Worm (Caenorhabditis elegans) whole organism, midembryonic: ENCODE measurements around the gene kat-1.

Experiments used
- T22C8.4 ChIP-seq: fragments of 200-800 bp; sonication (Bioruptor generic); IDR thresholded peaks from 2 replicates; pipeline ENCODE4 v1.3.6; 2022; ENCODE audit warnings: missing genetic modification characterization, missing compliant biosample characterization
- cog-1 ChIP-seq: sonication (generic microtip); optimal IDR thresholded peaks from 2 replicates; lab custom pipeline; 2016; ENCODE audit warnings: missing genetic modification characterization, missing compliant biosample characterization
- flt-1 ChIP-seq: fragments of 200-800 bp; sonication (Bioruptor generic); IDR thresholded peaks from 2 replicates; pipeline ENCODE4 v1.3.6; 2022; ENCODE audit warnings: missing genetic modification characterization, missing compliant biosample characterization
- klf-2 ChIP-seq: fragments of 200-800 bp; sonication (Bioruptor generic); conservative IDR thresholded peaks from 2 replicates; pipeline ENCODE4 v1.3.6; 2022; ENCODE audit warnings: missing genetic modification reagents, missing genetic modification characterization, missing compliant biosample characterization
- med-1 ChIP-seq: sonication (generic microtip); optimal IDR thresholded peaks from 2 replicates; lab custom pipeline; 2017; ENCODE audit warnings: missing genetic modification characterization, mild to moderate bottlenecking, missing compliant biosample characterization, antibody characterized with exemption, missing genetic modification reagents; ENCODE audit not compliant: insufficient read depth
- ref-1 ChIP-seq: fragments of 200-800 bp; sonication (Bioruptor generic); conservative IDR thresholded peaks from 2 replicates; pipeline ENCODE4 v1.3.6; 2022; ENCODE audit warnings: missing genetic modification reagents, missing genetic modification characterization, missing compliant biosample characterization
- tab-1 ChIP-seq: fragments of 200-800 bp; sonication (Bioruptor generic); IDR thresholded peaks from 2 replicates; pipeline ENCODE4 v1.3.6; 2022; ENCODE audit warnings: missing genetic modification characterization, missing compliant biosample characterization
- ztf-23 ChIP-seq: fragments of 200-800 bp; sonication (Bioruptor generic); IDR thresholded peaks from 2 replicates; pipeline ENCODE4 v1.3.6; 2022; ENCODE audit warnings: missing genetic modification reagents, missing genetic modification characterization, missing compliant biosample characterization
- ztf-29 ChIP-seq: fragments of 200-800 bp; sonication (Bioruptor generic); IDR thresholded peaks from 2 replicates; pipeline ENCODE4 v1.3.6; 2022; ENCODE audit warnings: missing genetic modification reagents, missing genetic modification characterization, missing compliant biosample characterization

Gene kat-1

DNA sequence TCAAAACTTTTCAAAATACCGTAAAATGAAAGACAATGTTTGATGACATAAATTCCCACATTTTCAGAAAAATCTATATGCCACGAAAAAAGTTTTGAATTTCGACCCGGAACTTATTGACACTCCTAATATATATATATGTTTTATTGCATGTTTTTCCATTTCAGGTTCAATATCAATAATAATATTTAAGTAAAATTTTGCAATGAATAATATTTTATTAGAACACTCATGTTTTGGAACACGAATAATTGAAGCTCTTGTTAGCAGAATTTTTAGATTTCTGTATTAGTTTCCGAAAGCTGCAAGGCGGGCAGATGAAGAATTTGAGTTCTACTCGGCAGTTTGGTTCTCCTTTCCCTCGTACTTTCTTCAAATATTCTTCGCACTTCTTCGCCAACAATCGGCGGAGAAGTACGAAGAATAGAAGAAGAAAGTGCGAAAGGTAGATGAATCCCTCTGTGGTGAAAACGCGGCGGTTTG is 19.8 kb downstream of the kat-1 start, which contains the start of gene T02G5.3:
T02G5.3 (plus strand) TSS at position 51 of the 483 bp plus-strand sequence.
- no peak for TF ChIP-seq ztf-23 (GFP tag; lab: Robert Waterston, UW)
- 0 out of 2 replicates have a peak, but pooled peaks have one; percentile 40 for TF ChIP-seq flt-1 (GFP tag; lab: Robert Waterston, UW)

DNA sequence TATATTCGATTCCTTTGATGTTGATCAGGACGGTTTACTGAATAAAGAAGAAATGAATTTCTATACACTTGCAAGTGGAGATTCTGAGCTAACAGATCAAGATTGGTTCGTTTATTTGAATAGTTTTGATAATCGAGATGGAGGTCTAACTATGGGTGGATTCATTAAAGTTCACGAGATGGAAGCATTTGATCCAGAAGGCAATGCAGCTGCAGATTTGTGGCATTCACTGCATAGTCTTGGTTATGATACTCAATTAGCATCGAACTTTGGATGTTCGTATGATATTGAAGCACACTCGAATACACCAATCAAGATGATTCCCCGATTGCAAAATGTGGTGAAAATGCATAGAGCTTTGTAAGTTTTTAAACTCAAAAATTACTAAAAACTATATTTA is 22.4 kb downstream of the kat-1 start:
- TF ChIP-seq T22C8.4 (GFP tag; lab: Robert Waterston, UW) (no peak), ztf-29 (GFP tag; lab: Robert Waterston, UW) (no peak), ref-1 (GFP tag; lab: Robert Waterston, UW) (no peak), cog-1 (tag; lab: Kevin White, UChicago) (no peak)

DNA sequence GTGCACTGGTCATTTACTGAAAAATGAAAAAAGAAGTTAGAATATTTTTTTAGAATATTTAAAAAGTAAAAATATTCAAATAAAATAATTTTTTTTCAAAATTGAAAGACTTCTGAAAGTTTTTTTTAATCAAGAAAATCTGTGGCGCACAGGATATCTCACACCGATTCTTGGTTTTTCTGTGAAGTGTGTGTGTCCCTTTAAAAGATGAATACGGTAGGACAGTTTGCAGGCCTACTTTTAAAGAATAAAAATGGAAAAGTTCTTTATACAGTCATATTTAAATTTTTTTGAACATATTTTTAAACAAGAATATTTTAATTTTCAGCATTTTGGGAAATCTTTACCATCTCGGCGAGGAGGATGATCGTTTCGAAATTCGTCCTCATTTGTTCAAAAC is 25.0 kb downstream of the kat-1 start, which contains the start of gene mct-5:
mct-5 (minus strand) TSS at position 16 of the 400 bp plus-strand sequence.
- no peak for TF ChIP-seq ztf-23 (GFP tag; lab: Robert Waterston, UW)
- no peak for TF ChIP-seq cog-1 (tag; lab: Kevin White, UChicago)
- TF ChIP-seq tab-1 (GFP tag; lab: Robert Waterston, UW): no peak
- no peak for TF ChIP-seq klf-2 (GFP tag; lab: Robert Waterston, UW)
- TF ChIP-seq T22C8.4 (GFP tag; lab: Robert Waterston, UW): no peak
- no peak for TF ChIP-seq flt-1 (GFP tag; lab: Robert Waterston, UW)
- no peak for TF ChIP-seq med-1
- TF ChIP-seq ztf-29 (GFP tag; lab: Robert Waterston, UW): no peak
- no peak for TF ChIP-seq ref-1 (GFP tag; lab: Robert Waterston, UW)

DNA sequence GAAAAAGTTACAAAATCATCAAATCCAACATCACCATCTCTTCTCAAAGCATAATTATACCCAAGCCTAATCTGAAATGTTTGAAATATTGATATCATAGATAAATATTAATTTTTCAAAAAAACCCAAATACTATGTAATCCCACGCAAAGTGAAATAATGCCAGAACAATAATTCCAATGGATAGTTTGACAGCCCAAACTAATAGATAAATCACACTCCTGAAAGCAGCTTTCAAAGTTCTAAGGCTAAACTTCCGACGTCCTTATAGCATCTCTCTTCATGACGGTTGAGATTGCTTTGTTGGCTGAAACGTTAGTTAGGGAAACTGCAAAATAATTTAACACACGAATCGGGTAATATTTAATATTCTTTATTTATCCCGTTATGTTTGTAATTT is 25.6 kb downstream of the kat-1 start:
- TF ChIP-seq klf-2 (GFP tag; lab: Robert Waterston, UW) (no peak), T22C8.4 (GFP tag; lab: Robert Waterston, UW) (no peak), flt-1 (GFP tag; lab: Robert Waterston, UW) (no peak), ref-1 (GFP tag; lab: Robert Waterston, UW) (no peak), tab-1 (GFP tag; lab: Robert Waterston, UW) (no peak), ztf-23 (GFP tag; lab: Robert Waterston, UW) (no peak), med-1 (no peak), ztf-29 (GFP tag; lab: Robert Waterston, UW) (no peak), cog-1 (tag; lab: Kevin White, UChicago) (no peak)

DNA sequence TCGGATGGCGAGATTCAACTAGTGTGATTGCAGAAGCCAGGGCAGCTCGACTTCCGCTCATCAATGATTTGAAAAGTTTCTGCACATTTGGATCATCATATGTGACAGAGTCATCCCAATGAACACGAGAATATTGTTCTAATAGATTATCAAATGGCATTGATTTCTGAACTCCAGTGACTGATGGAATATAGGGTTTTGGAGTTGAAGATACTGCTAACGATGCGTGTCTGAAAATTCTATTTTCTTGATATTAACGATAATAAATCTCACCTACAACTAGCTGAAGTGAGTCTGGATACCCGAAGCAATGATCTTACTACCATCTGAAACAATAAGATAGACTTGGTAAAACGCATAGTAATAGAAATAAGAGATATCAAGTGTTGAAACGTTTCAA is 27.2 kb downstream of the kat-1 start, which contains the start of gene mmaa-1:
mmaa-1 (minus strand) TSS at position 328 of the 400 bp plus-strand sequence.
- TF ChIP-seq cog-1 (tag; lab: Kevin White, UChicago): no peak
- no peak for TF ChIP-seq T22C8.4 (GFP tag; lab: Robert Waterston, UW)
- no peak for TF ChIP-seq ztf-29 (GFP tag; lab: Robert Waterston, UW)
- TF ChIP-seq klf-2 (GFP tag; lab: Robert Waterston, UW): no peak
- TF ChIP-seq med-1: no peak
- TF ChIP-seq ref-1 (GFP tag; lab: Robert Waterston, UW): no peak
- TF ChIP-seq tab-1 (GFP tag; lab: Robert Waterston, UW): no peak
- no peak for TF ChIP-seq flt-1 (GFP tag; lab: Robert Waterston, UW)
- TF ChIP-seq ztf-23 (GFP tag; lab: Robert Waterston, UW): no peak

DNA sequence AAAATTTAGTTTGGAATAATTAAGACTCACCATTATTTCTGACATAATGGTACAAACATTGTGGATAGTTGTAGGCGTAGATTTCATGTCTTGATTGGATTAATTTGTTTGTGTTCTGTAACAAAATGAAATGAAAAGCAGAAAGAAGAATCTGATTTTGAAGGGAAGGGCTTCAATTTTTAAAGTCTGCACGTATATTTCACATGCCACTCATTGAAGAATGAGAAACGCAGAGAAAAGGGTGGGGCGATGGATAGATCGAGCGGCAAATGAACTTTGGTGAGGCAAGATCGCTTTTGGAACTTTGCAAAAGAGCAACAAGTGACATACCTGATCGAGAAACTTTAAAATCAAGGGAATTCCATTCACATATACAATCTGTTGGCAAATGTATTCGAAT is 28.7 kb downstream of the kat-1 start:
- TF ChIP-seq flt-1 (GFP tag; lab: Robert Waterston, UW): no peak
- no peak for TF ChIP-seq ztf-23 (GFP tag; lab: Robert Waterston, UW)
- no peak for TF ChIP-seq klf-2 (GFP tag; lab: Robert Waterston, UW)
- TF ChIP-seq tab-1 (GFP tag; lab: Robert Waterston, UW): no peak

DNA sequence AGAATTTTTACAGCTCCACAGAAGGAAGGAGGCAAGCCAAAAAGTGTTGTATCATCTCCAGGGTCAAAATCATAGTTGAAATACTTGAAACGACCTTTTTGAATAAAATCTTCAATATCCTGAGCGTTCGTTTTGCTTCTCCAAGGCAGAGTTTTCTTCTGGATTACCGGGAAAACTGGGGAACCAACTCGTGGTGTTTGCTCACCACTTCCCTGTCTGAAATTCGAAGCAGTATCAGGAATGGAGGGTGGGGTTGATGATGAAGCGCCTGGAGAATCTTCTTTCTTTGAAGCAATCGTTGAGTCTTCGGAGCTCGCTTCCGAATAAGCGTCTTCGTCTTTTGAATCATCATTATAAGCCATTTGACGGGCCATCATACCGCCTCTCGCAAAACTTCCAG is 29.5 kb downstream of the kat-1 start:
- TF ChIP-seq tab-1 (GFP tag; lab: Robert Waterston, UW) (no peak), ref-1 (GFP tag; lab: Robert Waterston, UW) (no peak), flt-1 (GFP tag; lab: Robert Waterston, UW) (no peak), klf-2 (GFP tag; lab: Robert Waterston, UW) (no peak), med-1 (no peak), ztf-23 (GFP tag; lab: Robert Waterston, UW) (no peak)

DNA sequence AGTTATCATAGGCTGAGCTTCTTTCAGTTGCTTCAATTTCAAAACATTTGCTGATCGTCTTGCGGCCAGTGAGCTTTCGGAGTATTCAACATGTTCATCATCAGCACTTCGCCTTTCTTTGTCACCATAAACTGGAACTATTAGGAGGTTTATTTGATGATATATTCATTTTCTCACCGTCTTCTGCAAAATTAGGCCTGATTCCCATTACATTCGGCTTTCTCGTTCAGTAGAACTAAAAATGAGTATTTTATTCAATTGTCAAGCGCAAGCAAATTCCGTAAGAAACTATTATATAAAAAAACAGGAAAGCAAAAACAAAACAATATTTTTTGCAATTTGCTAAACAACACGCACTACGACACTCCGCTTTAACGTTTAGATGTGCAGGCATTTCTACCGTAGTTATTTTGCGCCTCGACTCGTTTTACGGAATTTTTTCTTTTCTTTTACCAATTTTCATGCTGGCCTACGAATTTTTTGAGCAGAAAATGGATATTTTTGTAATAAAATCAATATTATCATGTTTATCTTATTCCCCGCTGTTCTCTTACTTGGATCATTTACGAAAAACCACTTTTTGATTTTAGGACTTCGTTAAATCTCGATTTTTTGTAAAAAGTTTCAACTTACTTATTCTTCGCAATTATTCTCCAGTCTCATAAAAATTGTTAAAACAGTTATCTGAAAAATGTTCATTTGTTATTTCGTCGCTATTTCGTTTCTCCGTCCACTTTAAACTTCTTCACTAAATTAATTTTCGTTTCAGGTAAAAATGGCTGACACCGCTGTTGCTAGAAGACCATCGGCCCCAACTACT is 31.4 kb downstream of the kat-1 start, which contains the start of the genes farl-11 and rpl-33:
farl-11 (minus strand) TSS at position 242 of the 820 bp plus-strand sequence.
rpl-33 (plus strand) TSS at position 770 of the 820 bp plus-strand sequence.
- TF ChIP-seq ztf-23 (GFP tag; lab: Robert Waterston, UW) (peak; percentile 57; the same call in 1 of the 2 replicates), med-1 (no peak), flt-1 (GFP tag; lab: Robert Waterston, UW) (0 out of 2 replicates have a peak, but pooled peaks have one; percentile 32)

DNA sequence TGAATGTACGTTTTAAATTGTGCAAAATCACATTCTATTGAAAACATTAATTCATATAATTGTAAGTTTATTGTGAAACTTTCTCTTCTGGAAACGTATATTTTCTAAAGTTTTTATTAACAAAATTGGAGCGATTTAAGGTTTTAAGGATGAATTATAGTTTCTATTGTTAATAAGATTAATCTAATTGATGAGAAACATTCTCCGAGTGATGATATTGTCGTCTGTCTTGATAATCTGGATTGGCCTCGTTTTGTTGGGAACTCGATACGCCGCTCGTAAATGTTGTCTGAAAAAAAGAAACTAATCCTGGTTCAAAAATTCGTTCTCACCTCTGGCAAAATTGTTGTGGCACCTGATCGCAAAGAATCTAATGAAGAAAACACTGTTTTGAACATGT is 32.7 kb downstream of the kat-1 start:
- no peak for TF ChIP-seq cog-1 (tag; lab: Kevin White, UChicago)
- no peak for TF ChIP-seq med-1
- TF ChIP-seq flt-1 (GFP tag; lab: Robert Waterston, UW): no peak
- TF ChIP-seq tab-1 (GFP tag; lab: Robert Waterston, UW): no peak
- TF ChIP-seq ref-1 (GFP tag; lab: Robert Waterston, UW): no peak
- TF ChIP-seq ztf-23 (GFP tag; lab: Robert Waterston, UW): no peak
- TF ChIP-seq ztf-29 (GFP tag; lab: Robert Waterston, UW): no peak
- TF ChIP-seq klf-2 (GFP tag; lab: Robert Waterston, UW): no peak
- no peak for TF ChIP-seq T22C8.4 (GFP tag; lab: Robert Waterston, UW)
